Fruit fly (Drosophila melanogaster) Kc167 (cell line): ENCODE measurements around the gene mRpL47.

Experiments
- h ChIP-seq: fragments of >200 bp; optimal IDR thresholded peaks from 3 replicates; lab custom pipeline; 2018; ENCODE audit warnings: missing external identifiers
- insv ChIP-seq: fragments of >200 bp; optimal IDR thresholded peaks from 3 replicates; lab custom pipeline; 2018; ENCODE audit warnings: missing external identifiers
- psq ChIP-seq: fragments of >200 bp; optimal IDR thresholded peaks from 2 replicates; lab custom pipeline; 2017; ENCODE audit warnings: missing external identifiers
- ttk ChIP-seq: sonication (Bioruptor generic); optimal IDR thresholded peaks from 2 replicates; lab custom pipeline; 2017; ENCODE audit warnings: missing external identifiers

DNA sequence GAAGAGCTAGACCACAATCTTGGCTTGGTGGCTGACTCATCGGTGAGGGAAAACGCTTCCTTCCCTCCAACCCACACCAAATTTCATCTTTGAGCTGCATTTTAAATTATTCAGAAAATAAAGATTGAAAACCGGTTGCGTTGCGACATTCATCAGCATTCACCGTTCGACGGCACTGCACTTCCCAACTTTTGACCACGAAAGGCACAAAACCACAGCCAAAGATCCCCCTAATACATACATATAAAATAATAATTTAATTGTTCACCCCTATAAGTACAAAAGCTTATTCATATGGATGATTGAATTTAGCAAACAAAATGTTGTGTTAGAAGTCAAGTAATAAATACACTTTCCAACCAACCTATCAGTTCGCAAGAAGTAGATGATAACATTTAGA lies 16.5 kb downstream of the mRpL47 start:
- TF ChIP-seq psq (no peak), h (lab: Kevin White, UChicago) (no peak), ttk (no peak), insv (lab: Kevin White, UChicago) (no peak)
